Fruit fly (Drosophila melanogaster) whole organism, prepupa: ENCODE results near the gene VhaAC39-2.

Source experiments
- Blimp-1 ChIP-seq: fragments of 200-800 bp; sonication (Bioruptor generic); optimal IDR thresholded peaks from 3 replicates; lab custom pipeline; 2017; ENCODE audit warnings: missing biosample characterization, missing genetic modification characterization, mild to moderate bottlenecking, moderate library complexity, missing genetic modification reagents
- CG10669 ChIP-seq: fragments of 200-800 bp; sonication (Bioruptor generic); optimal IDR thresholded peaks from 3 replicates; lab custom pipeline; 2018; ENCODE audit warnings: missing biosample characterization, mild to moderate bottlenecking, missing genetic modification characterization, moderate library complexity
- CG11294 ChIP-seq: fragments of 200-800 bp; sonication (Bioruptor generic); IDR thresholded peaks from 2 replicates; pipeline ENCODE4 v1.3.6; 2022; ENCODE audit warnings: missing biosample characterization, missing genetic modification characterization
- CG11762 ChIP-seq: fragments of 200-800 bp; sonication (Bioruptor generic); optimal IDR thresholded peaks from 3 replicates; lab custom pipeline; 2016; ENCODE audit warnings: missing biosample characterization, missing genetic modification characterization; ENCODE audit not compliant: insufficient read depth
- CG15336 ChIP-seq: fragments of 200-800 bp; sonication (Bioruptor generic); IDR thresholded peaks from 2 replicates; pipeline ENCODE4 v1.3.6; 2022; ENCODE audit warnings: missing biosample characterization, missing genetic modification characterization
- CG1621 ChIP-seq: fragments of 200-800 bp; sonication (Bioruptor generic); optimal IDR thresholded peaks from 3 replicates; lab custom pipeline; 2018; ENCODE audit warnings: missing biosample characterization, mild to moderate bottlenecking, missing genetic modification characterization
- CG16779 ChIP-seq: fragments of 200-800 bp; sonication (Bioruptor generic); optimal IDR thresholded peaks from 3 replicates; lab custom pipeline; 2017; ENCODE audit warnings: missing biosample characterization, mild to moderate bottlenecking, missing genetic modification characterization
- CG3032 ChIP-seq: fragments of 200-800 bp; optimal IDR thresholded peaks from 2 replicates; lab custom pipeline; 2019; ENCODE audit warnings: missing biosample characterization, mild to moderate bottlenecking, missing genetic modification characterization, moderate library complexity
- CG31627 ChIP-seq: fragments of 200-800 bp; sonication (Bioruptor generic); optimal IDR thresholded peaks from 3 replicates; lab custom pipeline; 2016; ENCODE audit warnings: missing biosample characterization, missing genetic modification characterization
- CG34406 ChIP-seq: fragments of 200-800 bp; sonication (Bioruptor generic); optimal IDR thresholded peaks from 3 replicates; lab custom pipeline; 2016; ENCODE audit warnings: missing biosample characterization, missing genetic modification characterization
- CG3919 ChIP-seq: fragments of 200-800 bp; sonication (Bioruptor generic); optimal IDR thresholded peaks from 3 replicates; lab custom pipeline; 2016; ENCODE audit warnings: missing biosample characterization, missing genetic modification characterization
- CG6163 ChIP-seq: fragments of 200-800 bp; sonication (Bioruptor generic); IDR thresholded peaks from 3 replicates; pipeline ENCODE4 v1.3.6; 2022; ENCODE audit warnings: missing biosample characterization, missing genetic modification characterization
- CG6276 ChIP-seq: fragments of 200-800 bp; sonication (Bioruptor generic); optimal IDR thresholded peaks from 2 replicates; lab custom pipeline; 2017; ENCODE audit warnings: missing biosample characterization, mild to moderate bottlenecking, missing genetic modification characterization
- CG6792 ChIP-seq: fragments of 200-800 bp; sonication (Bioruptor generic); optimal IDR thresholded peaks from 3 replicates; lab custom pipeline; 2016; ENCODE audit warnings: missing biosample characterization, missing genetic modification characterization
- CG6808 ChIP-seq: fragments of 200-800 bp; sonication (Bioruptor generic); optimal IDR thresholded peaks from 3 replicates; lab custom pipeline; 2017; ENCODE audit warnings: missing biosample characterization, missing genetic modification characterization, mild to moderate bottlenecking, moderate library complexity, missing genetic modification reagents
- CG6854 ChIP-seq: fragments of 200-800 bp; sonication (Bioruptor generic); optimal IDR thresholded peaks from 2 replicates; lab custom pipeline; 2017; ENCODE audit warnings: missing biosample characterization, mild to moderate bottlenecking, missing genetic modification characterization
- CG7368 ChIP-seq: fragments of 200-800 bp; sonication (Bioruptor generic); optimal IDR thresholded peaks from 3 replicates; lab custom pipeline; 2016; ENCODE audit warnings: missing biosample characterization, missing genetic modification characterization
- CG8119 ChIP-seq: fragments of 200-800 bp; sonication (Bioruptor generic); IDR thresholded peaks from 3 replicates; pipeline ENCODE4 v1.3.6; 2022; ENCODE audit warnings: missing biosample characterization, missing genetic modification characterization
- CG8319 ChIP-seq: fragments of 200-800 bp; sonication (Bioruptor generic); optimal IDR thresholded peaks from 3 replicates; lab custom pipeline; 2016; ENCODE audit warnings: missing biosample characterization, missing genetic modification characterization
- CG8632 ChIP-seq: fragments of 200-800 bp; sonication (Bioruptor generic); optimal IDR thresholded peaks from 3 replicates; lab custom pipeline; 2016; ENCODE audit warnings: missing biosample characterization, missing genetic modification characterization
- Eip78C ChIP-seq: fragments of 200-800 bp; sonication (Bioruptor generic); peaks from one replicate; lab custom pipeline; 2016; ENCODE audit warnings: missing biosample characterization, missing genetic modification characterization
- Eip93F ChIP-seq: fragments of 200-800 bp; sonication (Bioruptor generic); optimal IDR thresholded peaks from 2 replicates; lab custom pipeline; 2016; ENCODE audit warnings: missing biosample characterization, mild to moderate bottlenecking, missing genetic modification characterization
- Gug ChIP-seq: fragments of 200-800 bp; sonication (Bioruptor generic); IDR thresholded peaks from 2 replicates; pipeline ENCODE4 v1.3.6; 2022; ENCODE audit warnings: missing biosample characterization, missing genetic modification characterization
- Hr38 ChIP-seq: sonication (Bioruptor generic); optimal IDR thresholded peaks from 2 replicates; lab custom pipeline; 2016; ENCODE audit warnings: missing biosample characterization, missing genetic modification characterization
- Hr39 ChIP-seq: fragments of 200-800 bp; sonication (Bioruptor generic); optimal IDR thresholded peaks from 2 replicates; lab custom pipeline; 2016; ENCODE audit warnings: missing biosample characterization, missing genetic modification characterization
- Hr4 ChIP-seq: fragments of 200-800 bp; sonication (Bioruptor generic); optimal IDR thresholded peaks from 3 replicates; lab custom pipeline; 2016; ENCODE audit warnings: missing biosample characterization, missing genetic modification characterization
- Lpt ChIP-seq: fragments of 200-800 bp; sonication (Bioruptor generic); optimal IDR thresholded peaks from 3 replicates; lab custom pipeline; 2016; ENCODE audit warnings: missing biosample characterization, missing genetic modification characterization
- Met ChIP-seq: fragments of 200-800 bp; sonication (Bioruptor generic); optimal IDR thresholded peaks from 3 replicates; lab custom pipeline; 2016; ENCODE audit warnings: missing biosample characterization, missing genetic modification characterization
- OdsH ChIP-seq: fragments of 200-800 bp; sonication (Bioruptor generic); optimal IDR thresholded peaks from 3 replicates; lab custom pipeline; 2016; ENCODE audit warnings: missing biosample characterization, missing genetic modification characterization
- Sox102F ChIP-seq: fragments of 200-800 bp; sonication (Bioruptor generic); optimal IDR thresholded peaks from 2 replicates; lab custom pipeline; 2016; ENCODE audit warnings: missing biosample characterization, mild to moderate bottlenecking, missing genetic modification characterization
- Sox14 ChIP-seq: fragments of 200-800 bp; sonication (Bioruptor generic); optimal IDR thresholded peaks from 3 replicates; lab custom pipeline; 2016; ENCODE audit warnings: missing biosample characterization, missing genetic modification characterization
- Sox15 ChIP-seq: fragments of 200-800 bp; sonication (Bioruptor generic); optimal IDR thresholded peaks from 3 replicates; lab custom pipeline; 2016; ENCODE audit warnings: missing biosample characterization, missing genetic modification characterization
- achi ChIP-seq: fragments of 200-800 bp; sonication (Bioruptor generic); optimal IDR thresholded peaks from 3 replicates; lab custom pipeline; 2016; ENCODE audit warnings: missing biosample characterization, missing genetic modification characterization
- acj6 ChIP-seq: fragments of 200-800 bp; sonication (Bioruptor generic); optimal IDR thresholded peaks from 3 replicates; lab custom pipeline; 2016; ENCODE audit warnings: missing biosample characterization, missing genetic modification characterization
- dsx ChIP-seq: fragments of 200-800 bp; optimal IDR thresholded peaks from 3 replicates; lab custom pipeline; 2019; ENCODE audit warnings: missing biosample characterization, mild to moderate bottlenecking, missing genetic modification characterization, moderate library complexity; ENCODE audit not compliant: poor library complexity, severe bottlenecking
- esn ChIP-seq: fragments of 200-800 bp; sonication (Bioruptor generic); optimal IDR thresholded peaks from 2 replicates; lab custom pipeline; 2016; ENCODE audit warnings: missing biosample characterization, mild to moderate bottlenecking, missing genetic modification characterization, moderate library complexity
- fd59A ChIP-seq: fragments of 200-800 bp; sonication (Bioruptor generic); optimal IDR thresholded peaks from 2 replicates; lab custom pipeline; 2017; ENCODE audit warnings: missing biosample characterization, mild to moderate bottlenecking, missing genetic modification characterization, missing genetic modification reagents
- fkh ChIP-seq: fragments of 200-800 bp; sonication (Bioruptor generic); optimal IDR thresholded peaks from 3 replicates; lab custom pipeline; 2017; ENCODE audit warnings: missing biosample characterization, mild to moderate bottlenecking, missing genetic modification characterization, moderate library complexity
- lz ChIP-seq: fragments of 200-800 bp; sonication (Bioruptor generic); optimal IDR thresholded peaks from 3 replicates; lab custom pipeline; 2016; ENCODE audit warnings: missing biosample characterization, missing genetic modification characterization
- pdm3 ChIP-seq: fragments of 200-800 bp; sonication (Bioruptor generic); optimal IDR thresholded peaks from 3 replicates; lab custom pipeline; 2016; ENCODE audit warnings: missing biosample characterization, missing genetic modification characterization
- salr ChIP-seq, 2 experiments: fragments of 200-800 bp; sonication (Bioruptor generic); optimal IDR thresholded peaks; 3 replicates each; lab custom pipeline; 2016 to 2018; ENCODE audit warnings: missing biosample characterization in 2 of 2, missing genetic modification characterization in 2 of 2, mild to moderate bottlenecking in 1 of 2
- ss ChIP-seq, 2 experiments: fragments of 200-800 bp; sonication (Bioruptor generic); optimal IDR thresholded peaks; 2 replicates in 1 of 2; 3 replicates in 1 of 2; lab custom pipeline; 2017 to 2018; ENCODE audit warnings: mild to moderate bottlenecking in 2 of 2, missing biosample characterization in 2 of 2, missing genetic modification characterization in 2 of 2, moderate library complexity in 1 of 2
- svp ChIP-seq: fragments of 200-800 bp; sonication (Bioruptor generic); peaks from one replicate; lab custom pipeline; 2016; ENCODE audit warnings: missing biosample characterization, missing genetic modification characterization
- topi ChIP-seq: fragments of 200-800 bp; sonication (Bioruptor generic); optimal IDR thresholded peaks from 3 replicates; lab custom pipeline; 2016; ENCODE audit warnings: missing biosample characterization, missing genetic modification characterization
- vri ChIP-seq: fragments of 200-800 bp; sonication (Bioruptor generic); optimal IDR thresholded peaks from 3 replicates; lab custom pipeline; 2016; ENCODE audit warnings: missing biosample characterization, mild to moderate bottlenecking, missing genetic modification characterization

The VhaAC39-2 gene

dm6 chr3R:23117683-23118470 is 41.2 kb downstream of the VhaAC39-2 start, which contains the start of the genes Rassf and CenB1A (continued):
- TF ChIP-seq ss (GFP tag; optimal IDR thresholded peaks at IDR 0.05; lab: Kevin White, UChicago) (peak in 1 of 2 experiments; percentile 20), Sox102F (GFP tag; lab: Kevin White, UChicago) (peak; percentile 12), fkh (peak; percentile 39), CG3032 (tag; lab: Kevin White, UChicago) (peak; percentile 35), CG8119 (GFP tag; lab: Robert Waterston, UW) (no peak), CG6163 (GFP tag; lab: Robert Waterston, UW) (peak; percentile 55; the same call in 2 of the 3 replicates), CG1621 (tag; lab: Kevin White, UChicago) (no peak), Sox14 (GFP tag; lab: Kevin White, UChicago) (peak; percentile 87), CG8632 (GFP tag; lab: Kevin White, UChicago) (no peak), Hr39 (GFP tag; lab: Kevin White, UChicago) (peak; percentile 61), CG16779 (tag; lab: Kevin White, UChicago) (no peak), CG11762 (GFP tag; lab: Kevin White, UChicago) (peak; percentile 7), Met (no peak), CG15336 (GFP tag; lab: Robert Waterston, UW) (no peak; the same call in 1 of the 2 replicates), Hr4 (no peak), OdsH (GFP tag; lab: Kevin White, UChicago) (no peak)

dm6 chr3R:23112680-23113362 is 46.3 kb downstream of the VhaAC39-2 start, which contains the start of gene Cow:
Cow (minus strand) TSS chr3R:23112730.
- peak; percentile 59 for TF ChIP-seq Gug (GFP tag; lab: Robert Waterston, UW)
- peak; percentile 33 for TF ChIP-seq dsx (GFP tag; lab: Kevin White, UChicago)
- TF ChIP-seq CG16779 (tag; lab: Kevin White, UChicago), result no peak
- peak; percentile 37 for TF ChIP-seq Met
- peak; percentile 48 for TF ChIP-seq OdsH (GFP tag; lab: Kevin White, UChicago)
- no peak for TF ChIP-seq Eip93F (GFP tag; lab: Kevin White, UChicago)
- peak; percentile 34 for TF ChIP-seq CG31627 (GFP tag; lab: Kevin White, UChicago)
- no peak for TF ChIP-seq vri (GFP tag; lab: Kevin White, UChicago)
- TF ChIP-seq Sox102F (GFP tag; lab: Kevin White, UChicago), result peak; percentile 30
- no peak for TF ChIP-seq CG8319 (GFP tag; lab: Kevin White, UChicago)
- no peak for TF ChIP-seq fd59A (GFP tag; lab: Kevin White, UChicago)
- peak; percentile 46 for TF ChIP-seq topi (GFP tag; lab: Kevin White, UChicago)
- TF ChIP-seq svp (GFP tag; lab: Kevin White, UChicago), result peak; percentile 70
- peak; percentile 13 for TF ChIP-seq CG6276 (GFP tag; lab: Kevin White, UChicago)
- TF ChIP-seq Sox15, result no peak
- TF ChIP-seq CG6792 (GFP tag; lab: Kevin White, UChicago), result peak; percentile 40
- TF ChIP-seq Blimp-1 (GFP tag; lab: Kevin White, UChicago), result no peak
- TF ChIP-seq Eip78C (GFP tag; lab: Kevin White, UChicago), result peak; percentile 81
- TF ChIP-seq CG34406 (GFP tag; lab: Kevin White, UChicago), result no peak
- TF ChIP-seq CG3919 (GFP tag; lab: Kevin White, UChicago), result peak; percentile 35
- TF ChIP-seq lz (GFP tag; lab: Kevin White, UChicago), result peak; percentile 40
- TF ChIP-seq CG11294 (GFP tag; lab: Robert Waterston, UW), result peak; percentile 48; the same call in 1 of the 2 replicates
- TF ChIP-seq CG6854 (GFP tag; lab: Kevin White, UChicago), result no peak
- peak; percentile 15 for TF ChIP-seq Hr39 (GFP tag; lab: Kevin White, UChicago)
- TF ChIP-seq fkh, result no peak
- peak; percentile 48 for TF ChIP-seq CG10669 (GFP tag; lab: Kevin White, UChicago)
- TF ChIP-seq CG15336 (GFP tag; lab: Robert Waterston, UW), result peak; percentile 36; the same call in 1 of the 2 replicates
- peak in 1 of 2 experiments; percentile 2 for TF ChIP-seq salr (GFP tag; optimal IDR thresholded peaks at IDR 0.05; lab: Kevin White, UChicago)
- peak; percentile 45 for TF ChIP-seq pdm3
- TF ChIP-seq CG6163 (GFP tag; lab: Robert Waterston, UW), result peak; percentile 59
- TF ChIP-seq esn (GFP tag; lab: Kevin White, UChicago), result no peak
- TF ChIP-seq CG11762 (GFP tag; lab: Kevin White, UChicago), result peak; percentile 2
- TF ChIP-seq ss (GFP tag; optimal IDR thresholded peaks at IDR 0.05; lab: Kevin White, UChicago), result peak; percentile 2 to 3
- peak; percentile 12 for TF ChIP-seq CG6808
- no peak for TF ChIP-seq CG7368 (GFP tag; lab: Kevin White, UChicago)
- no peak for TF ChIP-seq Lpt (GFP tag; lab: Kevin White, UChicago)
- TF ChIP-seq Hr38 (GFP tag; lab: Kevin White, UChicago), result no peak
- peak; percentile 43 for TF ChIP-seq achi (GFP tag; lab: Kevin White, UChicago)
- peak; percentile 33 for TF ChIP-seq acj6
